Fruit fly (Drosophila melanogaster): ENCODE results near the gene CG8031.

CG8031 gene

dm6 chr3R:13012351-13012750, 1.2 kb upstream of the CG8031 start (continued):
- no peak for TF ChIP-seq zen2 (GFP tag; IDR thresholded peaks at IDR 0.05; ENCODE audit: partially characterized antibody)
- peak; percentile 26 for TF ChIP-seq Deaf1 (tag; optimal IDR thresholded peaks at IDR 0.05)
- peak; percentile 60 for TF ChIP-seq H2.0 (GFP tag; IDR thresholded peaks at IDR 0.05)
- TF ChIP-seq sisA (GFP tag; IDR thresholded peaks at IDR 0.05), result peak; percentile 74
- peak; percentile 55; the same call in 1 of the 2 replicates for TF ChIP-seq ranshi (GFP tag; IDR thresholded peaks at IDR 0.05)
- TF ChIP-seq YL-1 (GFP tag; optimal IDR thresholded peaks at IDR 0.05), result peak; percentile 29
- TF ChIP-seq CG15514 (GFP tag; optimal IDR thresholded peaks at IDR 0.05), result peak; percentile 37
- peak; percentile 69 for TF ChIP-seq Dip3 (GFP tag; optimal IDR thresholded peaks at IDR 0.05)
- TF ChIP-seq CG11560 (tag; IDR thresholded peaks at IDR 0.05), result no peak; the same call in 2 of the 3 replicates
- peak; percentile 64 for TF ChIP-seq CG7987 (GFP tag; optimal IDR thresholded peaks at IDR 0.05)
- TF ChIP-seq CG12769 (tag; optimal IDR thresholded peaks at IDR 0.05), result no peak
- 0 out of 3 replicates have a peak, but pooled peaks have one; percentile 11 for TF ChIP-seq CG6791 (GFP tag; IDR thresholded peaks at IDR 0.05; ENCODE audit: partially characterized antibody)
- no peak for TF ChIP-seq jigr1 (GFP tag; IDR thresholded peaks at IDR 0.05)
- TF ChIP-seq PHDP (tag; optimal IDR thresholded peaks at IDR 0.05), result peak; percentile 38
- no peak for TF ChIP-seq run (tag; optimal IDR thresholded peaks at IDR 0.05)
- TF ChIP-seq CG8944 (GFP tag; optimal IDR thresholded peaks at IDR 0.05), result peak; percentile 66
- peak; percentile 25 for TF ChIP-seq CG4854 (GFP tag; optimal IDR thresholded peaks at IDR 0.05)
- peak; percentile 53 for TF ChIP-seq slp2 (GFP tag; optimal IDR thresholded peaks at IDR 0.05)
- peak; percentile 76; the same call in 1 of the 3 replicates for TF ChIP-seq CG2199 (GFP tag; IDR thresholded peaks at IDR 0.05)
- 0 out of 2 replicates have a peak, but pooled peaks have one; percentile 31 for TF ChIP-seq CG4730 (GFP tag; IDR thresholded peaks at IDR 0.05)
- TF ChIP-seq pita (GFP tag; optimal IDR thresholded peaks at IDR 0.05), result no peak
- TF ChIP-seq Fer1 (GFP tag; optimal IDR thresholded peaks at IDR 0.05), result peak; percentile 50
- no peak for TF ChIP-seq CG15269 (tag; optimal IDR thresholded peaks at IDR 0.05)
- TF ChIP-seq CG17186 (GFP tag; optimal IDR thresholded peaks at IDR 0.05), result peak; percentile 17
- TF ChIP-seq CG15479 (GFP tag; optimal IDR thresholded peaks at IDR 0.05), result peak; percentile 91
- TF ChIP-seq CG6854 (GFP tag; optimal IDR thresholded peaks at IDR 0.05), result no peak
- no peak for TF ChIP-seq CG12219 (GFP tag; optimal IDR thresholded peaks at IDR 0.05)
- TF ChIP-seq CG10565 (GFP tag; optimal IDR thresholded peaks at IDR 0.05), result no peak
- TF ChIP-seq CG31441 (GFP tag; IDR thresholded peaks at IDR 0.05), result no peak; the same call in 1 of the 2 replicates
- peak; percentile 39; the same call in 1 of the 2 replicates for TF ChIP-seq sens-2 (GFP tag; IDR thresholded peaks at IDR 0.05)
- no peak for TF ChIP-seq CG11398 (GFP tag; optimal IDR thresholded peaks at IDR 0.05)
- TF ChIP-seq ind (GFP tag; optimal IDR thresholded peaks at IDR 0.05), result peak; percentile 60
- peak; percentile 77 for TF ChIP-seq Ada2b (GFP tag; IDR thresholded peaks at IDR 0.05)
- no peak for TF ChIP-seq CG31388 (GFP tag; optimal IDR thresholded peaks at IDR 0.05)
- no peak for TF ChIP-seq fru (optimal IDR thresholded peaks at IDR 0.05)
- TF ChIP-seq psq (GFP tag; optimal IDR thresholded peaks at IDR 0.05), result no peak
- TF ChIP-seq gcm (GFP tag; optimal IDR thresholded peaks at IDR 0.05), result peak; percentile 54
- TF ChIP-seq CG7928 (GFP tag; optimal IDR thresholded peaks at IDR 0.05), result no peak
- 0 out of 3 replicates have a peak, but pooled peaks have one; percentile 29 for TF ChIP-seq CG7357 (GFP tag; IDR thresholded peaks at IDR 0.05)
- no peak for TF ChIP-seq Tbp (GFP tag; optimal IDR thresholded peaks at IDR 0.05)
- TF ChIP-seq Mes4 (GFP tag; optimal IDR thresholded peaks at IDR 0.05), result peak; percentile 50
- TF ChIP-seq Antp (GFP tag; optimal IDR thresholded peaks at IDR 0.05), result peak; percentile 76
- TF ChIP-seq Mad (GFP tag; optimal IDR thresholded peaks at IDR 0.05), result peak; percentile 61
- peak; percentile 67 for TF ChIP-seq lmd (GFP tag; IDR thresholded peaks at IDR 0.05)
- TF ChIP-seq wor (GFP tag; IDR thresholded peaks at IDR 0.05), result peak; percentile 45; the same call in 1 of the 2 replicates
- TF ChIP-seq Vsx1 (GFP tag; optimal IDR thresholded peaks at IDR 0.05), result no peak
- no peak for TF ChIP-seq CG13894 (tag; optimal IDR thresholded peaks at IDR 0.05)
- no peak for TF ChIP-seq sna (GFP tag; IDR thresholded peaks at IDR 0.05; ENCODE audit: partially characterized antibody)
- TF ChIP-seq GATAe (GFP tag; conservative IDR thresholded peaks at IDR 0.05), result no peak
- peak; percentile 13 for TF ChIP-seq bigmax (GFP tag; optimal IDR thresholded peaks at IDR 0.05)
- TF ChIP-seq eyg (GFP tag; optimal IDR thresholded peaks at IDR 0.05), result peak; percentile 66
